Fruit fly (Drosophila melanogaster) whole organism, adult: ENCODE results near the gene SelG.

Source experiments
- CG11617 ChIP-seq: fragments of 200-800 bp; sonication (Bioruptor generic); optimal IDR thresholded peaks from 2 replicates; lab custom pipeline; 2017; ENCODE audit warnings: mild to moderate bottlenecking, missing biosample characterization, missing genetic modification reagents, missing genetic modification characterization
- CG12768 ChIP-seq: fragments of 200-800 bp; sonication (Bioruptor generic); optimal IDR thresholded peaks from 2 replicates; lab custom pipeline; 2017; ENCODE audit warnings: missing biosample characterization, missing genetic modification characterization, mild to moderate bottlenecking, moderate library complexity, missing genetic modification reagents
- CG7045 ChIP-seq: fragments of 200-800 bp; sonication (Bioruptor generic); optimal IDR thresholded peaks from 2 replicates; lab custom pipeline; 2017; ENCODE audit warnings: missing biosample characterization, mild to moderate bottlenecking, missing genetic modification characterization
- CG7101 ChIP-seq: fragments of 200-800 bp; sonication (Bioruptor generic); optimal IDR thresholded peaks from 2 replicates; lab custom pipeline; 2018; ENCODE audit warnings: missing biosample characterization, mild to moderate bottlenecking, missing genetic modification characterization, moderate library complexity
- Crg-1 ChIP-seq: fragments of 200-800 bp; sonication (Bioruptor generic); optimal IDR thresholded peaks from 2 replicates; lab custom pipeline; 2016; ENCODE audit warnings: missing biosample characterization, missing genetic modification characterization
- cnc ChIP-seq, 2 experiments: fragments of >200 bp; optimal IDR thresholded peaks; 2 replicates each; lab custom pipeline; 2017
- pad ChIP-seq: fragments of 200-800 bp; sonication (Bioruptor generic); optimal IDR thresholded peaks from 3 replicates; lab custom pipeline; 2017; ENCODE audit warnings: missing biosample characterization, missing genetic modification characterization, mild to moderate bottlenecking, moderate library complexity, missing genetic modification reagents
- tj ChIP-seq: fragments of 200-800 bp; sonication (Bioruptor generic); optimal IDR thresholded peaks from 3 replicates; lab custom pipeline; 2017; ENCODE audit warnings: missing biosample characterization, mild to moderate bottlenecking, missing genetic modification characterization, moderate library complexity
- toe ChIP-seq: fragments of 200-800 bp; sonication (Bioruptor generic); optimal IDR thresholded peaks from 2 replicates; lab custom pipeline; 2016; ENCODE audit warnings: missing biosample characterization, missing genetic modification characterization

dm6 chrX:11852310-11852709, 34.8 kb upstream of the SelG start, which contains the start of gene p24-1:
- no peak for TF ChIP-seq CG7045 (GFP tag; lab: Kevin White, UChicago)
- no peak for TF ChIP-seq cnc (optimal IDR thresholded peaks at IDR 0.05; lab: Kevin White, UChicago)
- peak; percentile 16 for TF ChIP-seq tj (GFP tag; lab: Kevin White, UChicago)
- peak; percentile 24 for TF ChIP-seq CG11617 (GFP tag; lab: Kevin White, UChicago)
- TF ChIP-seq CG12768: no peak
- TF ChIP-seq Crg-1 (GFP tag; lab: Kevin White, UChicago): peak; percentile 88
- TF ChIP-seq CG7101 (tag; lab: Kevin White, UChicago): peak; percentile 81
- TF ChIP-seq toe (GFP tag; lab: Kevin White, UChicago): peak; percentile 28
- TF ChIP-seq pad: peak; percentile 73
